Worm (Caenorhabditis elegans): ENCODE measurements around the gene Y40H4A.2.

Y40H4A.2 gene

ce11 chrV:14536274-14536673, 49.0 kb downstream of the Y40H4A.2 start, which contains the start of gene tag-191:
Gene tag-191 (minus strand): TSS chrV:14536374.
- TF ChIP-seq drap-1 (GFP tag; optimal IDR thresholded peaks at IDR 0.05) (no peak), nhr-76 (tag; optimal IDR thresholded peaks at IDR 0.05) (no peak)

All from whole organism, mixed stage, embryonic.